Fruit fly (Drosophila melanogaster) whole organism, embryonic: ENCODE data around the gene Ssk.

Source experiments
- Atf6 ChIP-seq: fragments of 200-800 bp; sonication (Bioruptor generic); IDR thresholded peaks from 2 replicates; pipeline ENCODE4 v1.3.6; 2022; ENCODE audit warnings: missing biosample characterization, missing genetic modification characterization
- BEAF-32 ChIP-seq: fragments of 200-800 bp; sonication (Bioruptor generic); optimal IDR thresholded peaks from 3 replicates; lab custom pipeline; 2017; ENCODE audit warnings: missing biosample characterization, missing genetic modification characterization, mild to moderate bottlenecking, moderate library complexity, missing genetic modification reagents
- CG10209 ChIP-seq: fragments of 200-800 bp; sonication (Bioruptor generic); optimal IDR thresholded peaks from 3 replicates; lab custom pipeline; 2017; ENCODE audit warnings: missing biosample characterization, mild to moderate bottlenecking, missing genetic modification characterization, missing genetic modification reagents
- CG10959 ChIP-seq: fragments of 200-800 bp; sonication (Bioruptor generic); IDR thresholded peaks from 2 replicates; pipeline ENCODE4 v1.3.6; 2022; ENCODE audit warnings: missing biosample characterization, missing genetic modification characterization
- CG12155 ChIP-seq: fragments of 200-800 bp; sonication (Bioruptor generic); optimal IDR thresholded peaks from 3 replicates; lab custom pipeline; 2016; ENCODE audit warnings: missing biosample characterization, missing genetic modification characterization
- CG13123 ChIP-seq: fragments of 200-800 bp; sonication (Bioruptor generic); optimal IDR thresholded peaks from 2 replicates; lab custom pipeline; 2016; ENCODE audit warnings: missing biosample characterization, missing genetic modification characterization
- CG13424 ChIP-seq: fragments of 200-800 bp; sonication (Bioruptor generic); optimal IDR thresholded peaks from 2 replicates; lab custom pipeline; 2019; ENCODE audit warnings: missing biosample characterization, mild to moderate bottlenecking, missing genetic modification characterization, moderate library complexity
- CG13775 ChIP-seq: fragments of 200-800 bp; sonication (Bioruptor generic); optimal IDR thresholded peaks from 3 replicates; lab custom pipeline; 2017; ENCODE audit warnings: missing biosample characterization, mild to moderate bottlenecking, missing genetic modification characterization
- CG14667 ChIP-seq: fragments of 200-800 bp; sonication (Bioruptor generic); IDR thresholded peaks from 2 replicates; pipeline ENCODE4 v1.3.6; 2022; ENCODE audit warnings: missing biosample characterization, missing genetic modification characterization
- CG15269 ChIP-seq: fragments of 200-800 bp; sonication (Bioruptor generic); optimal IDR thresholded peaks from 2 replicates; lab custom pipeline; 2018; ENCODE audit warnings: missing biosample characterization, mild to moderate bottlenecking, missing genetic modification characterization, moderate library complexity
- CG16779 ChIP-seq: fragments of 200-800 bp; sonication (Bioruptor generic); IDR thresholded peaks from 2 replicates; pipeline ENCODE4 v1.3.6; 2022; ENCODE audit warnings: missing biosample characterization, missing genetic modification characterization
- CG16813 ChIP-seq: fragments of 200-800 bp; sonication (Bioruptor generic); IDR thresholded peaks from 3 replicates; pipeline ENCODE4 v1.3.6; 2022; ENCODE audit warnings: missing biosample characterization, missing genetic modification characterization; ENCODE audit not compliant: partially characterized antibody
- CG16863 ChIP-seq: fragments of 200-800 bp; sonication (Bioruptor generic); optimal IDR thresholded peaks from 3 replicates; lab custom pipeline; 2016; ENCODE audit warnings: missing biosample characterization, missing genetic modification characterization
- CG32532 ChIP-seq: fragments of 200-800 bp; sonication (Bioruptor generic); IDR thresholded peaks from 2 replicates; pipeline ENCODE4 v1.3.6; 2022; ENCODE audit warnings: missing biosample characterization, missing genetic modification characterization
- CG32772 ChIP-seq: fragments of 200-800 bp; sonication (Bioruptor generic); IDR thresholded peaks from 2 replicates; pipeline ENCODE4 v1.3.6; 2022; ENCODE audit warnings: missing biosample characterization, missing genetic modification characterization
- CG4282 ChIP-seq: fragments of 200-800 bp; sonication (Bioruptor generic); optimal IDR thresholded peaks from 2 replicates; lab custom pipeline; 2016; ENCODE audit warnings: missing biosample characterization, missing genetic modification characterization
- CG7987 ChIP-seq: fragments of 200-800 bp; sonication (Bioruptor generic); optimal IDR thresholded peaks from 2 replicates; lab custom pipeline; 2018; ENCODE audit warnings: missing biosample characterization, mild to moderate bottlenecking, missing genetic modification characterization, moderate library complexity
- Dbx ChIP-seq: fragments of 200-800 bp; sonication (Bioruptor generic); IDR thresholded peaks from 3 replicates; pipeline ENCODE4 v1.3.6; 2022; ENCODE audit warnings: missing biosample characterization, missing genetic modification characterization
- Dp ChIP-seq: fragments of 200-800 bp; sonication (Bioruptor generic); optimal IDR thresholded peaks from 2 replicates; lab custom pipeline; 2018; ENCODE audit warnings: missing biosample characterization, mild to moderate bottlenecking, missing genetic modification characterization, moderate library complexity
- E2f2 ChIP-seq: fragments of 200-800 bp; sonication (Bioruptor generic); IDR thresholded peaks from 2 replicates; pipeline ENCODE4 v1.3.6; 2022; ENCODE audit warnings: missing biosample characterization, missing genetic modification characterization
- Fer3 ChIP-seq: fragments of 200-800 bp; sonication (Bioruptor generic); optimal IDR thresholded peaks from 2 replicates; lab custom pipeline; 2018; ENCODE audit warnings: missing biosample characterization, mild to moderate bottlenecking, missing genetic modification characterization, moderate library complexity
- Gsc ChIP-seq: fragments of 200-800 bp; sonication (Bioruptor generic); IDR thresholded peaks from 2 replicates; pipeline ENCODE4 v1.3.6; 2022; ENCODE audit warnings: missing biosample characterization, missing genetic modification characterization
- Gug ChIP-seq: fragments of 200-800 bp; sonication (Bioruptor generic); IDR thresholded peaks from 4 replicates; pipeline ENCODE4 v1.3.6; 2022; ENCODE audit warnings: missing biosample characterization, missing genetic modification characterization
- Hr51 ChIP-seq, 2 experiments: fragments of 200-800 bp; sonication (Bioruptor generic); optimal IDR thresholded peaks; 2 replicates in 1 of 2; 3 replicates in 1 of 2; lab custom pipeline; 2016 to 2018; ENCODE audit warnings: missing biosample characterization in 2 of 2, missing genetic modification characterization in 2 of 2, mild to moderate bottlenecking in 1 of 2, moderate library complexity in 1 of 2
- Myb ChIP-seq: fragments of 200-800 bp; sonication (Bioruptor generic); optimal IDR thresholded peaks from 2 replicates; lab custom pipeline; 2016; ENCODE audit warnings: missing biosample characterization, missing genetic modification characterization
- Nf-YC ChIP-seq: fragments of 200-800 bp; optimal IDR thresholded peaks from 3 replicates; lab custom pipeline; 2019; ENCODE audit warnings: missing biosample characterization, mild to moderate bottlenecking, missing genetic modification characterization, moderate library complexity
- Oaz ChIP-seq: fragments of 200-800 bp; sonication (Bioruptor generic); IDR thresholded peaks from 2 replicates; pipeline ENCODE4 v1.3.6; 2022; ENCODE audit warnings: missing biosample characterization, missing genetic modification characterization
- Oli ChIP-seq: fragments of 200-800 bp; sonication (Bioruptor generic); optimal IDR thresholded peaks from 2 replicates; lab custom pipeline; 2018; ENCODE audit warnings: missing biosample characterization, mild to moderate bottlenecking, missing genetic modification characterization, moderate library complexity
- Ptx1 ChIP-seq: fragments of 200-800 bp; sonication (Bioruptor generic); IDR thresholded peaks from 2 replicates; pipeline ENCODE4 v1.3.6; 2022; ENCODE audit warnings: missing biosample characterization, missing genetic modification characterization
- Sry-β ChIP-seq: fragments of 200-800 bp; sonication (Bioruptor generic); optimal IDR thresholded peaks from 2 replicates; lab custom pipeline; 2018; ENCODE audit warnings: missing biosample characterization, mild to moderate bottlenecking, missing genetic modification characterization, moderate library complexity
- ac ChIP-seq: fragments of 200-800 bp; sonication (Bioruptor generic); optimal IDR thresholded peaks from 3 replicates; lab custom pipeline; 2017; ENCODE audit warnings: missing biosample characterization, mild to moderate bottlenecking, missing genetic modification characterization
- ara ChIP-seq: fragments of 200-800 bp; sonication (Bioruptor generic); IDR thresholded peaks from 2 replicates; pipeline ENCODE4 v1.3.6; 2022; ENCODE audit warnings: missing biosample characterization, missing genetic modification characterization
- az2 ChIP-seq: fragments of 200-800 bp; sonication (Bioruptor generic); optimal IDR thresholded peaks from 3 replicates; lab custom pipeline; 2016; ENCODE audit warnings: missing biosample characterization, missing genetic modification characterization
- br ChIP-seq: fragments of >200 bp; optimal IDR thresholded peaks from 2 replicates; lab custom pipeline; 2017
- dysf ChIP-seq: fragments of 200-800 bp; sonication (Bioruptor generic); IDR thresholded peaks from 3 replicates; pipeline ENCODE4 v1.3.6; 2022; ENCODE audit warnings: missing biosample characterization, missing genetic modification characterization
- exex ChIP-seq: fragments of 200-800 bp; sonication (Bioruptor generic); optimal IDR thresholded peaks from 4 replicates; lab custom pipeline; 2018; ENCODE audit warnings: missing biosample characterization, mild to moderate bottlenecking, missing genetic modification characterization, moderate library complexity
- lilli ChIP-seq: fragments of 200-800 bp; sonication (Bioruptor generic); optimal IDR thresholded peaks from 3 replicates; lab custom pipeline; 2016; ENCODE audit warnings: missing biosample characterization, missing genetic modification characterization
- mirr ChIP-seq: fragments of 200-800 bp; sonication (Bioruptor generic); optimal IDR thresholded peaks from 3 replicates; lab custom pipeline; 2018; ENCODE audit warnings: missing biosample characterization, mild to moderate bottlenecking, missing genetic modification characterization
- mld ChIP-seq: fragments of 200-800 bp; sonication (Bioruptor generic); IDR thresholded peaks from 3 replicates; pipeline ENCODE4 v1.3.6; 2022; ENCODE audit warnings: missing biosample characterization, missing genetic modification characterization; ENCODE audit not compliant: partially characterized antibody
- odd ChIP-seq: fragments of 200-800 bp; sonication (Bioruptor generic); optimal IDR thresholded peaks from 2 replicates; lab custom pipeline; 2017; ENCODE audit warnings: missing biosample characterization, mild to moderate bottlenecking, missing genetic modification characterization
- pfk ChIP-seq: fragments of 200-800 bp; sonication (Bioruptor generic); optimal IDR thresholded peaks from 2 replicates; lab custom pipeline; 2018; ENCODE audit warnings: missing biosample characterization, mild to moderate bottlenecking, missing genetic modification characterization, moderate library complexity
- pros ChIP-seq: fragments of 200-800 bp; sonication (Bioruptor generic); optimal IDR thresholded peaks from 3 replicates; lab custom pipeline; 2019; ENCODE audit warnings: missing biosample characterization, mild to moderate bottlenecking, missing genetic modification characterization, moderate library complexity
- sd ChIP-seq: fragments of 200-800 bp; sonication (Bioruptor generic); optimal IDR thresholded peaks from 3 replicates; lab custom pipeline; 2018; ENCODE audit warnings: missing biosample characterization, mild to moderate bottlenecking, missing genetic modification characterization, moderate library complexity
- stwl ChIP-seq: fragments of 200-800 bp; sonication (Bioruptor generic); optimal IDR thresholded peaks from 3 replicates; lab custom pipeline; 2018; ENCODE audit warnings: missing biosample characterization, mild to moderate bottlenecking, missing genetic modification characterization, moderate library complexity
- tin ChIP-seq: fragments of 200-800 bp; sonication (Bioruptor generic); optimal IDR thresholded peaks from 3 replicates; lab custom pipeline; 2016; ENCODE audit warnings: missing biosample characterization, missing genetic modification characterization
- tio ChIP-seq: fragments of 200-800 bp; sonication (Bioruptor generic); optimal IDR thresholded peaks from 2 replicates; lab custom pipeline; 2017; ENCODE audit warnings: missing biosample characterization, missing genetic modification characterization, inconsistent platforms
- unc-4 ChIP-seq: fragments of 200-800 bp; sonication (Bioruptor generic); IDR thresholded peaks from 2 replicates; pipeline ENCODE4 v1.3.6; 2022; ENCODE audit warnings: missing biosample characterization, missing genetic modification characterization; ENCODE audit not compliant: partially characterized antibody

Gene Ssk

DNA sequence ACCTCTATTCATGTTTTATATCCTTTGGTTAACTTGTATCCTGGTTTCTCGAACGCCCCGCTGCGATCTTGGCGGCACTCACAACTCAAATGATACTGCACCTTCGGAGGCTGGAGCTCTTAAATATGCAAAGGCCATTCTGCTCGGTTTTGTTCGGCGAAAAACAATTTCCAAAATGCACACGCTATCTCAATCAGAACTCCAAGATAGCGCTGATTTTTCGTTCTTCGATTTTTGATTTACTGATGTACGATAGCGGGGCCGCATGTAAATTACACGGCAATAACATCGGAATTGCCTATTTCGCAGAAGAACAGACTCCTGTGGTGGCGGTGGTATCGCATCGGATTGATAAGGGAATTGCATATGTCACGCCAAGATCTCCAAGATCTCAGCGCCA lies 23.7 kb downstream of the Ssk start, which contains the start of gene CG7017:
TSS of gene CG7017 (minus strand) at position 101 of the 400 bp plus-strand sequence.
- TF ChIP-seq CG10959 (GFP tag; lab: Robert Waterston, UW) (no peak), Oli (tag; lab: Kevin White, UChicago) (no peak), br (lab: Kevin White, UChicago) (no peak), CG16779 (GFP tag; lab: Robert Waterston, UW) (no peak), Gug (GFP tag; lab: Robert Waterston, UW) (no peak)

DNA sequence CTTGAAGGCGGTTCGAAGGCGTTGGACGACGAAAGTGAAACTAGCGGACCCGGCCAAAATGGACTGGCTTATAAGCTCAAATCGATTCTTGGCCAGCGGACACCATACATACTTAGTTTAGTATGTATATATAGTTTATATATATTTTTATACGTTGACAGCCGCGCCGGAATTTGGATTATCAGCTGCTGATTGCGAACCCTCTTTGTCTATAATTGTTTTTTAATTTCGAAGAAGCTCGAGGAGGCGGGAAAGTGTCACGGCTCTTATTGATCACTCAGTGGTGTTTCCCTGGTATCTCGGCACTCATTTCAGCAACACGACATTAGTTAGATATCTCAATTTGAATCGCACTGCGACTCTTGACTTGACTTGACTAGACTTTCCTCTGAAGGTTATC lies 32.1 kb downstream of the Ssk start, which contains the start of gene CG6933:
TSS of gene CG6933 (minus strand) at position 47 of the 400 bp plus-strand sequence.
- TF ChIP-seq Dbx (GFP tag; lab: Robert Waterston, UW) (no peak), sd (tag; lab: Kevin White, UChicago) (peak; percentile 70), exex (tag; lab: Kevin White, UChicago) (peak; percentile 98)
- TF ChIP-seq, all 482 proteins: peak for 2

DNA sequence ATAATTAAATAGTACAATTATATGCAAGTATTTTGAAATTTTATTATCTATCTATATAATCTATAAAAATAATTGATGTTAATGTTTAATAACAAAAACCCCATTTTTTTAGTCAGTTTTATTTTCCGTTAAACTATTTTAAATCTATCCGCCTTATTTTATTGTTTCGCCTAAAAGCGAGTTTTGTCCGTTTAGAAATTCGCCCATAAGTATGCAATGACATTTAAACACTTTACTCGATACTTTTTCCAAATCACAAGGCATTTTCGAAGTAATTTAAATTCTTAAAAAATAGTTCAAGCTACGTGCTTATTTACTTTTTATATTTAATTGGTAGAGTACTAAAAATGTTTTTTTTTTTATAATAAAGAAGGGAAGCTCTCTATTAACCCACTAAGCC lies 32.6 kb downstream of the Ssk start:
- TF ChIP-seq mirr (no peak), mld (no peak), CG7987 (GFP tag; lab: Kevin White, UChicago) (no peak), Dp (peak; percentile 41), stwl (tag; lab: Kevin White, UChicago) (peak; percentile 6), Myb (GFP tag; lab: Kevin White, UChicago) (peak; percentile 84), Sry-β (GFP tag; lab: Kevin White, UChicago) (no peak), E2f2 (GFP tag; lab: Robert Waterston, UW) (peak; percentile 44), BEAF-32 (GFP tag; lab: Kevin White, UChicago) (peak; percentile 30), CG14667 (GFP tag; lab: Robert Waterston, UW) (no peak), CG12155 (peak; percentile 67), CG32772 (GFP tag; lab: Robert Waterston, UW) (no peak), tin (GFP tag; lab: Kevin White, UChicago) (no peak), CG16863 (GFP tag; lab: Kevin White, UChicago) (peak; percentile 55), ac (no peak), CG10209 (GFP tag; lab: Kevin White, UChicago) (no peak)

DNA sequence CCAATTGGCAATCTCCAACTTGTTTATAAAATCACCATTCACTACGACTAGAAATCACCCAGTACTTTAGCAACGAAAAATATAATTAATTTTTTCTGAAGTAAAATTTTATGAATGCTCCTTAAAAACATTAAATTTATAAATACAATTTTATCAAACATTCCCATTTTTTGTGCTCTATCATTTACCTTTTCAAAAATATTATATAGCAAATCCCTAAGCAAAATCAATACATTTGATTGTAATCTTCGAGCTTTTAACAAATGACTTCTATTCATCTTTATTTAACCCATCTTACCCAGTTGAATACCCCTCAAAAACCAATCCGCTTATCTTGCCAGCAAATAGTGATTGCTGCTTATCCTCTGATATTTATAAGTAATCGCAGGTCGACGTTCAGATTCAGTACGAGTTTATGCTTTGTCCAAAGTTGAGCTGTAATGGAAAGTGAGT lies 33.1 kb downstream of the Ssk start, which contains the start of gene CG17145:
TSS of gene CG17145 (plus strand) at position 403 of the 453 bp plus-strand sequence.
- peak; percentile 25 for TF ChIP-seq Nf-YC
- TF ChIP-seq odd (GFP tag; lab: Kevin White, UChicago), result no peak
- TF ChIP-seq CG13424 (tag; lab: Kevin White, UChicago), result peak; percentile 42
- 0 out of 2 replicates have a peak, but pooled peaks have one; percentile 16 for TF ChIP-seq CG32532 (GFP tag; lab: Robert Waterston, UW)
- peak; percentile 68 for TF ChIP-seq Atf6 (GFP tag; lab: Robert Waterston, UW)
- TF ChIP-seq Gsc (GFP tag; lab: Robert Waterston, UW), result no peak
- TF ChIP-seq CG13123 (GFP tag; lab: Kevin White, UChicago), result no peak
- peak; percentile 55 for TF ChIP-seq CG15269
- TF ChIP-seq Fer3 (tag; lab: Kevin White, UChicago), result peak; percentile 19
- no peak for TF ChIP-seq CG13775 (GFP tag; lab: Kevin White, UChicago)
- peak; percentile 22 for TF ChIP-seq lilli (GFP tag; lab: Kevin White, UChicago)
- no peak for TF ChIP-seq tio (GFP tag; lab: Kevin White, UChicago)
- TF ChIP-seq CG4282 (GFP tag; lab: Kevin White, UChicago), result no peak
- TF ChIP-seq az2 (GFP tag; lab: Kevin White, UChicago), result no peak
- no peak for TF ChIP-seq ara (GFP tag; lab: Robert Waterston, UW)
- peak in 1 of 2 experiments; percentile 56 for TF ChIP-seq Hr51 (GFP tag; optimal IDR thresholded peaks at IDR 0.05; lab: Kevin White, UChicago)
- TF ChIP-seq CG16813 (GFP tag; lab: Robert Waterston, UW), result no peak
- no peak for TF ChIP-seq pros
- no peak for TF ChIP-seq unc-4 (GFP tag; lab: Robert Waterston, UW)
- TF ChIP-seq Oaz (GFP tag; lab: Robert Waterston, UW), result no peak
- TF ChIP-seq Ptx1 (GFP tag; lab: Robert Waterston, UW), result 0 out of 2 replicates have a peak, but pooled peaks have one; percentile 13
- TF ChIP-seq pfk (GFP tag; lab: Kevin White, UChicago), result no peak
- TF ChIP-seq dysf (GFP tag; lab: Robert Waterston, UW), result peak; percentile 54; the same call in 2 of the 3 replicates
